Worm (Caenorhabditis elegans): ENCODE results near the gene F17E9.5.

ce11 chrIV:8366295-8366694 is 20.7 kb downstream of the F17E9.5 start, which contains the start of gene aagr-1:
- TF ChIP-seq egl-27 (tag; optimal IDR thresholded peaks at IDR 0.05) (no peak), nhr-28 (tag; optimal IDR thresholded peaks at IDR 0.05) (peak; percentile 47), unc-62 (GFP tag; optimal IDR thresholded peaks at IDR 0.05 in 1 of 2) (no peak), unc-62 (tag; optimal IDR thresholded peaks at IDR 0.05) (no peak), nhr-10 (tag; optimal IDR thresholded peaks at IDR 0.05) (no peak), fos-1 (tag; optimal IDR thresholded peaks at IDR 0.05) (no peak), ama-1 (optimal IDR thresholded peaks at IDR 0.05) (no peak), fkh-10 (GFP tag; optimal IDR thresholded peaks at IDR 0.05) (no peak), lin-39 (tag; optimal IDR thresholded peaks at IDR 0.05) (no peak), ceh-82 (tag; optimal IDR thresholded peaks at IDR 0.05) (no peak), daf-16 (GFP tag; optimal IDR thresholded peaks at IDR 0.05) (no peak), daf-16 (tag; optimal IDR thresholded peaks at IDR 0.05) (peak; percentile 46), zip-11 (GFP tag; IDR thresholded peaks at IDR 0.05) (no peak), snpc-4 (tag; optimal IDR thresholded peaks at IDR 0.05) (no peak), aha-1 (tag) (no peak)
